Fruit fly (Drosophila melanogaster) whole organism, embryonic: ENCODE measurements around the gene Snx27.

ENCODE experiments used
- C15 ChIP-seq: fragments of 200-800 bp; sonication (Bioruptor generic); IDR thresholded peaks from 3 replicates; pipeline ENCODE4 v1.3.6; 2022; ENCODE audit warnings: missing biosample characterization, missing genetic modification characterization
- CG10431 ChIP-seq: fragments of 200-800 bp; sonication (Bioruptor generic); optimal IDR thresholded peaks from 3 replicates; lab custom pipeline; 2018; ENCODE audit warnings: missing biosample characterization, mild to moderate bottlenecking, missing genetic modification characterization
- CG11456 ChIP-seq: fragments of 200-800 bp; sonication (Bioruptor generic); IDR thresholded peaks from 3 replicates; pipeline ENCODE4 v1.3.6; 2022; ENCODE audit warnings: missing biosample characterization, missing genetic modification characterization
- CG11696 ChIP-seq: fragments of 200-800 bp; sonication (Bioruptor generic); IDR thresholded peaks from 2 replicates; pipeline ENCODE4 v1.3.6; 2022; ENCODE audit warnings: missing biosample characterization, missing genetic modification characterization
- CG11723 ChIP-seq: fragments of 200-800 bp; sonication (Bioruptor generic); optimal IDR thresholded peaks from 2 replicates; lab custom pipeline; 2017; ENCODE audit warnings: missing biosample characterization, mild to moderate bottlenecking, missing genetic modification characterization
- CG13287 ChIP-seq: fragments of 200-800 bp; sonication (Bioruptor generic); IDR thresholded peaks from 2 replicates; pipeline ENCODE4 v1.3.6; 2022; ENCODE audit warnings: missing biosample characterization, missing genetic modification characterization; ENCODE audit not compliant: partially characterized antibody
- CG14667 ChIP-seq: fragments of 200-800 bp; sonication (Bioruptor generic); IDR thresholded peaks from 2 replicates; pipeline ENCODE4 v1.3.6; 2022; ENCODE audit warnings: missing biosample characterization, missing genetic modification characterization
- CG15479 ChIP-seq: fragments of 200-800 bp; sonication (Bioruptor generic); optimal IDR thresholded peaks from 3 replicates; lab custom pipeline; 2019; ENCODE audit warnings: missing biosample characterization, mild to moderate bottlenecking, missing genetic modification characterization, moderate library complexity
- CG17361 ChIP-seq: fragments of 200-800 bp; sonication (Bioruptor generic); IDR thresholded peaks from 3 replicates; pipeline ENCODE4 v1.3.6; 2022; ENCODE audit warnings: missing biosample characterization, missing genetic modification characterization
- CG18764 ChIP-seq: fragments of 200-800 bp; sonication (Bioruptor generic); optimal IDR thresholded peaks from 3 replicates; lab custom pipeline; 2016; ENCODE audit warnings: missing biosample characterization, missing genetic modification characterization
- CG32772 ChIP-seq: fragments of 200-800 bp; sonication (Bioruptor generic); IDR thresholded peaks from 2 replicates; pipeline ENCODE4 v1.3.6; 2022; ENCODE audit warnings: missing biosample characterization, missing genetic modification characterization
- CG4282 ChIP-seq: fragments of 200-800 bp; sonication (Bioruptor generic); optimal IDR thresholded peaks from 2 replicates; lab custom pipeline; 2016; ENCODE audit warnings: missing biosample characterization, missing genetic modification characterization
- CG6272 ChIP-seq: fragments of 200-800 bp; sonication (Bioruptor generic); IDR thresholded peaks from 2 replicates; pipeline ENCODE4 v1.3.6; 2022; ENCODE audit warnings: missing biosample characterization, missing genetic modification characterization
- CG7357 ChIP-seq: fragments of 200-800 bp; sonication (Bioruptor generic); IDR thresholded peaks from 3 replicates; pipeline ENCODE4 v1.3.6; 2022; ENCODE audit warnings: missing biosample characterization, missing genetic modification characterization
- CHES-1-like ChIP-seq: fragments of 200-800 bp; sonication (Bioruptor generic); optimal IDR thresholded peaks from 2 replicates; lab custom pipeline; 2016; ENCODE audit warnings: missing biosample characterization, missing genetic modification characterization
- CkIIα-i1 ChIP-seq: fragments of 200-800 bp; sonication (Bioruptor generic); IDR thresholded peaks from 2 replicates; pipeline ENCODE4 v1.3.6; 2022; ENCODE audit warnings: missing biosample characterization, missing genetic modification characterization
- D ChIP-seq, 2 experiments: fragments of 200-800 bp in 1 of 2; fragments of >200 bp in 1 of 2; sonication (Bioruptor generic) in 1 of 2; optimal IDR thresholded peaks; 2 replicates in 1 of 2; 3 replicates in 1 of 2; lab custom pipeline; 2017; ENCODE audit warnings: mild to moderate bottlenecking in 1 of 2, missing biosample characterization in 1 of 2, missing genetic modification characterization in 1 of 2, missing genetic modification reagents in 1 of 2
- Fer3 ChIP-seq: fragments of 200-800 bp; sonication (Bioruptor generic); optimal IDR thresholded peaks from 2 replicates; lab custom pipeline; 2018; ENCODE audit warnings: missing biosample characterization, mild to moderate bottlenecking, missing genetic modification characterization, moderate library complexity
- H2.0 ChIP-seq: fragments of 200-800 bp; sonication (Bioruptor generic); IDR thresholded peaks from 2 replicates; pipeline ENCODE4 v1.3.6; 2022; ENCODE audit warnings: missing biosample characterization, missing genetic modification characterization
- HLHmδ ChIP-seq: fragments of 200-800 bp; sonication (Bioruptor generic); optimal IDR thresholded peaks from 2 replicates; lab custom pipeline; 2018; ENCODE audit warnings: missing biosample characterization, mild to moderate bottlenecking, missing genetic modification characterization, moderate library complexity
- HmgD ChIP-seq: fragments of 200-800 bp; sonication (Bioruptor generic); optimal IDR thresholded peaks from 3 replicates; lab custom pipeline; 2016; ENCODE audit warnings: missing biosample characterization, missing genetic modification characterization
- HmgZ ChIP-seq: fragments of 200-800 bp; sonication (Bioruptor generic); optimal IDR thresholded peaks from 2 replicates; lab custom pipeline; 2018; ENCODE audit warnings: missing biosample characterization, mild to moderate bottlenecking, missing genetic modification characterization
- Hmr ChIP-seq: fragments of 200-800 bp; sonication (Bioruptor generic); optimal IDR thresholded peaks from 3 replicates; lab custom pipeline; 2017; ENCODE audit warnings: mild to moderate bottlenecking, missing biosample characterization, missing genetic modification reagents, missing genetic modification characterization
- Lim3 ChIP-seq: fragments of 200-800 bp; sonication (Bioruptor generic); IDR thresholded peaks from 2 replicates; pipeline ENCODE4 v1.3.6; 2022; ENCODE audit warnings: missing biosample characterization, missing genetic modification characterization
- Lpt ChIP-seq: fragments of >200 bp; optimal IDR thresholded peaks from 2 replicates; lab custom pipeline; 2018; ENCODE audit warnings: missing biosample characterization, missing genetic modification characterization
- Mrtf ChIP-seq: fragments of 200-800 bp; sonication (Bioruptor generic); IDR thresholded peaks from 3 replicates; pipeline ENCODE4 v1.3.6; 2022; ENCODE audit warnings: missing biosample characterization, missing genetic modification characterization
- Opbp ChIP-seq: fragments of 200-800 bp; sonication (Bioruptor generic); IDR thresholded peaks from 3 replicates; pipeline ENCODE4 v1.3.6; 2022; ENCODE audit warnings: missing biosample characterization, missing genetic modification characterization; ENCODE audit not compliant: partially characterized antibody
- Optix ChIP-seq: fragments of 200-800 bp; sonication (Bioruptor generic); IDR thresholded peaks from 3 replicates; pipeline ENCODE4 v1.3.6; 2022; ENCODE audit warnings: missing biosample characterization, missing genetic modification characterization
- Pdp1 ChIP-seq, 2 experiments: fragments of 200-800 bp; sonication (Bioruptor generic); optimal IDR thresholded peaks; 3 replicates each; lab custom pipeline; 2016; ENCODE audit warnings: missing biosample characterization in 2 of 2, missing genetic modification characterization in 2 of 2, mild to moderate bottlenecking in 1 of 2, moderate library complexity in 1 of 2
- Sry-δ ChIP-seq: fragments of 200-800 bp; sonication (Bioruptor generic); optimal IDR thresholded peaks from 2 replicates; lab custom pipeline; 2016; ENCODE audit warnings: missing biosample characterization, missing genetic modification characterization
- ab ChIP-seq: fragments of 200-800 bp; sonication (Bioruptor generic); optimal IDR thresholded peaks from 2 replicates; lab custom pipeline; 2016; ENCODE audit warnings: missing biosample characterization, missing genetic modification characterization
- amos ChIP-seq: fragments of 200-800 bp; sonication (Bioruptor generic); IDR thresholded peaks from 2 replicates; pipeline ENCODE4 v1.3.6; 2022; ENCODE audit warnings: missing biosample characterization, missing genetic modification characterization; ENCODE audit not compliant: partially characterized antibody
- danr ChIP-seq: fragments of 200-800 bp; sonication (Bioruptor generic); IDR thresholded peaks from 2 replicates; pipeline ENCODE4 v1.3.6; 2022; ENCODE audit warnings: missing biosample characterization, missing genetic modification characterization
- dysf ChIP-seq: fragments of 200-800 bp; sonication (Bioruptor generic); IDR thresholded peaks from 3 replicates; pipeline ENCODE4 v1.3.6; 2022; ENCODE audit warnings: missing biosample characterization, missing genetic modification characterization
- fd102C ChIP-seq: fragments of 200-800 bp; sonication (Bioruptor generic); optimal IDR thresholded peaks from 2 replicates; lab custom pipeline; 2018; ENCODE audit warnings: missing biosample characterization, mild to moderate bottlenecking, missing genetic modification characterization, moderate library complexity
- ftz-f1 ChIP-seq: fragments of 200-800 bp; sonication (Bioruptor generic); optimal IDR thresholded peaks from 2 replicates; lab custom pipeline; 2016; ENCODE audit warnings: missing biosample characterization, missing genetic modification characterization
- gce ChIP-seq: fragments of 200-800 bp; sonication (Bioruptor generic); IDR thresholded peaks from 3 replicates; pipeline ENCODE4 v1.3.6; 2022; ENCODE audit warnings: missing biosample characterization, missing genetic modification characterization
- gsb-n ChIP-seq: fragments of 200-800 bp; sonication (Bioruptor generic); optimal IDR thresholded peaks from 3 replicates; lab custom pipeline; 2018; ENCODE audit warnings: missing biosample characterization, mild to moderate bottlenecking, missing genetic modification characterization
- maf-S ChIP-seq: fragments of 200-800 bp; sonication (Bioruptor generic); optimal IDR thresholded peaks from 2 replicates; lab custom pipeline; 2016; ENCODE audit warnings: missing biosample characterization, missing genetic modification characterization
- oc ChIP-seq: fragments of 200-800 bp; sonication (Bioruptor generic); optimal IDR thresholded peaks from 2 replicates; lab custom pipeline; 2018; ENCODE audit warnings: missing biosample characterization, mild to moderate bottlenecking, missing genetic modification characterization, moderate library complexity
- odd ChIP-seq: fragments of 200-800 bp; sonication (Bioruptor generic); optimal IDR thresholded peaks from 2 replicates; lab custom pipeline; 2017; ENCODE audit warnings: missing biosample characterization, mild to moderate bottlenecking, missing genetic modification characterization
- phol ChIP-seq: fragments of 200-800 bp; sonication (Bioruptor generic); optimal IDR thresholded peaks from 3 replicates; lab custom pipeline; 2018; ENCODE audit warnings: missing biosample characterization, mild to moderate bottlenecking, missing genetic modification characterization, moderate library complexity
- salm ChIP-seq: fragments of 200-800 bp; sonication (Bioruptor generic); optimal IDR thresholded peaks from 2 replicates; lab custom pipeline; 2018; ENCODE audit warnings: missing biosample characterization, mild to moderate bottlenecking, missing genetic modification characterization
- sens ChIP-seq: fragments of 200-800 bp; sonication (Bioruptor generic); peaks from one replicate; lab custom pipeline; 2016; ENCODE audit warnings: missing biosample characterization, missing genetic modification characterization
- sisA ChIP-seq: fragments of 200-800 bp; sonication (Bioruptor generic); IDR thresholded peaks from 2 replicates; pipeline ENCODE4 v1.3.6; 2022; ENCODE audit warnings: missing biosample characterization, missing genetic modification characterization
- ssp ChIP-seq: fragments of 200-800 bp; sonication (Bioruptor generic); IDR thresholded peaks from 2 replicates; pipeline ENCODE4 v1.3.6; 2022; ENCODE audit warnings: missing biosample characterization, missing genetic modification characterization
- stwl ChIP-seq: fragments of 200-800 bp; sonication (Bioruptor generic); optimal IDR thresholded peaks from 3 replicates; lab custom pipeline; 2018; ENCODE audit warnings: missing biosample characterization, mild to moderate bottlenecking, missing genetic modification characterization, moderate library complexity
- tap ChIP-seq: fragments of 200-800 bp; optimal IDR thresholded peaks from 3 replicates; lab custom pipeline; 2019; ENCODE audit warnings: missing biosample characterization, mild to moderate bottlenecking, missing genetic modification characterization, moderate library complexity
- vnd ChIP-seq: fragments of 200-800 bp; sonication (Bioruptor generic); IDR thresholded peaks from 3 replicates; pipeline ENCODE4 v1.3.6; 2022; ENCODE audit warnings: missing biosample characterization, missing genetic modification characterization; ENCODE audit not compliant: partially characterized antibody
- zfh1 ChIP-seq: fragments of 200-800 bp; sonication (Bioruptor generic); IDR thresholded peaks from 3 replicates; pipeline ENCODE4 v1.3.6; 2022; ENCODE audit warnings: missing biosample characterization, missing genetic modification characterization
- zfh2 ChIP-seq: fragments of 200-800 bp; sonication (Bioruptor generic); optimal IDR thresholded peaks from 2 replicates; lab custom pipeline; 2016; ENCODE audit warnings: missing biosample characterization, missing genetic modification characterization

The Snx27 gene

DNA sequence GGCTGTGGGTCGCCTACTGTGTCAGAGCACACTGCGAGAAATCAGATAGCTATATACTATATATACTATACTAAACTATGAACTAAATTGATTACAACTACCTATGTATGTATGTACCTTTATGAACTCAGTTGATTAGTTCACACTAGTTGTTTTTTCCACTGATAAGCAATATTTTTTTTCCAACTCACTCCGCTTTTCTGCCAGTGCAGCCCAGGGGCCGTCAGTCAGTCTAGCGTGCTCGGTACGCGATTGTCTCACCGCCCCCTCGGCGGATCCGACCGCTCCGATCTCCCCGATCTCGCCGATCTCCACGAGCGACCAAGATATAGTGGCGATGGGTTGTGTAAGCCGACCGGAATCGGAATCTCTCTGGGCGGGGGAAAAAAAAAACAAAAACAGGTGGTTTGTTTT lies 31.9 kb downstream of the Snx27 start (continued):
- TF ChIP-seq HmgZ (tag; lab: Kevin White, UChicago) (peak; percentile 68), Opbp (GFP tag; lab: Robert Waterston, UW) (no peak), oc (tag; lab: Kevin White, UChicago) (peak; percentile 39), CG14667 (GFP tag; lab: Robert Waterston, UW) (peak; percentile 77), gce (peak; percentile 87), Sry-δ (peak; percentile 30), stwl (no peak), CG10431 (GFP tag; lab: Kevin White, UChicago) (no peak), CkIIα-i1 (GFP tag; lab: Robert Waterston, UW) (0 out of 2 replicates have a peak, but pooled peaks have one; percentile 47), CG18764 (GFP tag; lab: Kevin White, UChicago) (peak; percentile 58), vnd (GFP tag; lab: Robert Waterston, UW) (no peak), Lpt (GFP tag; lab: Kevin White, UChicago) (no peak), CG13287 (GFP tag; lab: Robert Waterston, UW) (no peak; the same call in 1 of the 2 replicates), phol (peak; percentile 82), CG4282 (no peak), zfh1 (peak; percentile 91), CG7357 (GFP tag; lab: Robert Waterston, UW) (peak; percentile 86), dysf (GFP tag; lab: Robert Waterston, UW) (peak; percentile 96), D (optimal IDR thresholded peaks at IDR 0.05; lab: Kevin White, UChicago) (no peak), D (GFP tag; optimal IDR thresholded peaks at IDR 0.05; lab: Kevin White, UChicago) (peak; percentile 70), CG32772 (GFP tag; lab: Robert Waterston, UW) (peak; percentile 90), HLHmδ (GFP tag; lab: Kevin White, UChicago) (no peak), CG15479 (GFP tag; lab: Kevin White, UChicago) (no peak), CG11696 (GFP tag; lab: Robert Waterston, UW) (peak; percentile 69), danr (GFP tag; lab: Robert Waterston, UW) (peak; percentile 85), CHES-1-like (GFP tag; lab: Kevin White, UChicago) (peak; percentile 27), ab (GFP tag; lab: Kevin White, UChicago) (no peak), Lim3 (peak; percentile 57; the same call in 1 of the 2 replicates), CG11456 (GFP tag; lab: Robert Waterston, UW) (peak; percentile 92), fd102C (GFP tag; lab: Kevin White, UChicago) (no peak), HmgD (no peak), H2.0 (peak; percentile 80), sens (GFP tag; lab: Kevin White, UChicago) (peak; percentile 93), Optix (GFP tag; lab: Robert Waterston, UW) (peak; percentile 86), CG11723 (GFP tag; lab: Kevin White, UChicago) (peak; percentile 37), Mrtf (GFP tag; lab: Robert Waterston, UW) (peak; percentile 86), amos (no peak), Fer3 (tag; lab: Kevin White, UChicago) (peak; percentile 86), Pdp1 (GFP tag; optimal IDR thresholded peaks at IDR 0.05; lab: Kevin White, UChicago) (peak; percentile 85 to 90), tap (tag; lab: Kevin White, UChicago) (peak; percentile 88), ftz-f1 (GFP tag; lab: Kevin White, UChicago) (peak; percentile 13), ssp (GFP tag; lab: Robert Waterston, UW) (peak; percentile 82), sisA (GFP tag; lab: Robert Waterston, UW) (peak; percentile 87), gsb-n (tag; lab: Kevin White, UChicago) (peak; percentile 58), Hmr (peak; percentile 88), CG6272 (GFP tag; lab: Robert Waterston, UW) (peak; percentile 84), C15 (GFP tag; lab: Robert Waterston, UW) (peak; percentile 78; the same call in 2 of the 3 replicates), zfh2 (GFP tag; lab: Kevin White, UChicago) (peak; percentile 47), odd (GFP tag; lab: Kevin White, UChicago) (peak; percentile 74), salm (tag; lab: Kevin White, UChicago) (peak; percentile 71), CG17361 (GFP tag; lab: Robert Waterston, UW) (peak; percentile 81), maf-S (GFP tag; lab: Kevin White, UChicago) (peak; percentile 42)
